Worm (Caenorhabditis elegans) whole organism, young adult: ENCODE results near the gene zyg-9.

Source experiments
- D2030.7 ChIP-seq: fragments of 200-800 bp; sonication (Bioruptor generic); IDR thresholded peaks from 2 replicates; pipeline ENCODE4 v1.3.6; 2022; ENCODE audit warnings: missing genetic modification reagents, missing genetic modification characterization, missing compliant biosample characterization
- F33H1.4 ChIP-seq: fragments of 200-800 bp; sonication (Bioruptor generic); IDR thresholded peaks from 2 replicates; pipeline ENCODE4 v1.3.6; 2022; ENCODE audit warnings: missing genetic modification reagents, missing genetic modification characterization, missing compliant biosample characterization
- F49E8.2 ChIP-seq: sonication (generic microtip); optimal IDR thresholded peaks from 3 replicates; lab custom pipeline; 2017; ENCODE audit warnings: missing genetic modification characterization, mild to moderate bottlenecking, missing compliant biosample characterization, antibody characterized with exemption, moderate library complexity; ENCODE audit not compliant: insufficient read depth
- F52B5.7 ChIP-seq: sonication (generic microtip); optimal IDR thresholded peaks from 2 replicates; lab custom pipeline; 2016; ENCODE audit warnings: mild to moderate bottlenecking, missing genetic modification characterization, missing compliant biosample characterization
- K12H6.12 ChIP-seq: fragments of 200-800 bp; sonication (Bioruptor generic); optimal IDR thresholded peaks from 2 replicates; lab custom pipeline; 2018; ENCODE audit warnings: mild to moderate bottlenecking, missing genetic modification characterization, missing compliant biosample characterization
- Y53F4B.3 ChIP-seq: fragments of 200-800 bp; sonication (Bioruptor generic); IDR thresholded peaks from 2 replicates; pipeline ENCODE4 v1.3.6; 2022; ENCODE audit warnings: missing genetic modification reagents, missing genetic modification characterization, missing compliant biosample characterization
- Y53G8AR.9 ChIP-seq: fragments of 200-800 bp; sonication (Bioruptor generic); conservative IDR thresholded peaks from 2 replicates; pipeline ENCODE4 v1.3.6; 2022; ENCODE audit warnings: missing genetic modification reagents, missing genetic modification characterization, missing compliant biosample characterization
- Y95B8A.8 ChIP-seq: fragments of 200-800 bp; sonication (Bioruptor generic); IDR thresholded peaks from 2 replicates; pipeline ENCODE4 v1.3.6; 2022; ENCODE audit warnings: missing genetic modification reagents, missing genetic modification characterization, missing compliant biosample characterization
- ama-1 ChIP-seq, 3 experiments: fragments of 150-350 bp in 1 of 3; sonication (generic microtip) in 2 of 3; optimal IDR thresholded peaks; 2 replicates each; lab custom pipeline; 2014 to 2018; ENCODE audit warnings: missing biosample characterization in 2 of 3, missing genetic modification characterization in 2 of 3, missing genetic modification reagents in 2 of 3
- ccch-3 ChIP-seq: fragments of 200-800 bp; sonication (Bioruptor generic); optimal IDR thresholded peaks from 2 replicates; lab custom pipeline; 2018; ENCODE audit warnings: mild to moderate bottlenecking, missing genetic modification characterization, missing compliant biosample characterization
- ceh-100 ChIP-seq: fragments of 200-800 bp; sonication (Bioruptor generic); IDR thresholded peaks from 2 replicates; pipeline ENCODE4 v1.3.6; 2022; ENCODE audit warnings: missing genetic modification reagents, missing genetic modification characterization, missing compliant biosample characterization
- ceh-40 ChIP-seq: fragments of 200-800 bp; sonication (Bioruptor generic); IDR thresholded peaks from 2 replicates; pipeline ENCODE4 v1.3.6; 2022; ENCODE audit warnings: missing genetic modification characterization, missing compliant biosample characterization
- ceh-58 ChIP-seq: fragments of 200-800 bp; sonication (Bioruptor generic); IDR thresholded peaks from 2 replicates; pipeline ENCODE4 v1.3.6; 2022; ENCODE audit warnings: missing genetic modification characterization, missing compliant biosample characterization
- ceh-79 ChIP-seq: sonication (generic microtip); optimal IDR thresholded peaks from 2 replicates; lab custom pipeline; 2017; ENCODE audit warnings: mild to moderate bottlenecking, missing genetic modification characterization, missing compliant biosample characterization
- ceh-91 ChIP-seq: fragments of 200-800 bp; sonication (Bioruptor generic); IDR thresholded peaks from 2 replicates; pipeline ENCODE4 v1.3.6; 2022; ENCODE audit warnings: missing genetic modification reagents, missing genetic modification characterization, missing compliant biosample characterization
- dox-1 ChIP-seq: fragments of 200-800 bp; sonication (Bioruptor generic); IDR thresholded peaks from 2 replicates; pipeline ENCODE4 v1.3.6; 2022; ENCODE audit warnings: missing genetic modification reagents, missing genetic modification characterization, missing compliant biosample characterization
- dpff-1 ChIP-seq: sonication (generic microtip); optimal IDR thresholded peaks from 2 replicates; lab custom pipeline; 2017; ENCODE audit warnings: mild to moderate bottlenecking, missing genetic modification characterization, missing compliant biosample characterization
- dpl-1 ChIP-seq: fragments of 150-350 bp; optimal IDR thresholded peaks from 2 replicates; lab custom pipeline; 2014; ENCODE audit warnings: missing biosample characterization, missing genetic modification reagents, missing genetic modification characterization
- efl-1 ChIP-seq: fragments of 150-350 bp; optimal IDR thresholded peaks from 2 replicates; lab custom pipeline; 2014; ENCODE audit warnings: missing biosample characterization, missing genetic modification reagents, missing genetic modification characterization
- egl-18 ChIP-seq: fragments of 200-800 bp; sonication (Bioruptor generic); IDR thresholded peaks from 2 replicates; pipeline ENCODE4 v1.3.6; 2022; ENCODE audit warnings: missing genetic modification reagents, missing genetic modification characterization, missing compliant biosample characterization
- egl-44 ChIP-seq: fragments of 200-800 bp; sonication (Bioruptor generic); IDR thresholded peaks from 2 replicates; pipeline ENCODE4 v1.3.6; 2022; ENCODE audit warnings: missing genetic modification reagents, missing genetic modification characterization, missing compliant biosample characterization
- fkh-3 ChIP-seq: sonication (generic microtip); optimal IDR thresholded peaks from 2 replicates; lab custom pipeline; 2016; ENCODE audit warnings: mild to moderate bottlenecking, missing genetic modification characterization, missing compliant biosample characterization
- hsf-1 ChIP-seq: fragments of 200-800 bp; sonication (Bioruptor generic); IDR thresholded peaks from 2 replicates; pipeline ENCODE4 v1.3.6; 2022; ENCODE audit warnings: missing genetic modification reagents, missing genetic modification characterization, missing compliant biosample characterization
- lag-1 ChIP-seq: fragments of 200-800 bp; sonication (Bioruptor generic); IDR thresholded peaks from 2 replicates; pipeline ENCODE4 v1.3.6; 2022; ENCODE audit warnings: missing genetic modification reagents, missing genetic modification characterization, missing compliant biosample characterization
- let-526 ChIP-seq: fragments of 200-800 bp; sonication (Bioruptor generic); IDR thresholded peaks from 2 replicates; pipeline ENCODE4 v1.3.6; 2022; ENCODE audit warnings: missing genetic modification reagents, missing genetic modification characterization, missing compliant biosample characterization
- let-607 ChIP-seq, 2 experiments: fragments of 200-800 bp in 1 of 2; sonication (Bioruptor generic) in 1 of 2; sonication (generic microtip) in 1 of 2; optimal IDR thresholded peaks; 2 replicates each; lab custom pipeline; 2016 to 2018; ENCODE audit warnings: mild to moderate bottlenecking in 2 of 2, missing compliant biosample characterization in 2 of 2, missing genetic modification characterization in 2 of 2, moderate library complexity in 2 of 2, missing genotype in 1 of 2
- lin-26 ChIP-seq: fragments of 200-800 bp; sonication (Bioruptor generic); IDR thresholded peaks from 2 replicates; pipeline ENCODE4 v1.3.6; 2022; ENCODE audit warnings: missing genetic modification reagents, missing genetic modification characterization, missing compliant biosample characterization
- lin-54 ChIP-seq: fragments of 200-800 bp; sonication (Bioruptor generic); optimal IDR thresholded peaks from 2 replicates; lab custom pipeline; 2018; ENCODE audit warnings: mild to moderate bottlenecking, missing genetic modification characterization, missing compliant biosample characterization
- lsl-1 ChIP-seq: fragments of 200-800 bp; sonication (Bioruptor generic); optimal IDR thresholded peaks from 2 replicates; lab custom pipeline; 2018; ENCODE audit warnings: mild to moderate bottlenecking, missing genetic modification characterization, moderate library complexity, missing compliant biosample characterization
- madf-6 ChIP-seq: fragments of 200-800 bp; sonication (Bioruptor generic); IDR thresholded peaks from 2 replicates; pipeline ENCODE4 v1.3.6; 2022; ENCODE audit warnings: missing genetic modification reagents, missing genetic modification characterization, missing compliant biosample characterization
- madf-8 ChIP-seq: fragments of 200-800 bp; sonication (Bioruptor generic); conservative IDR thresholded peaks from 2 replicates; pipeline ENCODE4 v1.3.6; 2022; ENCODE audit warnings: missing genetic modification reagents, missing genetic modification characterization, missing compliant biosample characterization
- nfya-1 ChIP-seq: sonication (generic microtip); optimal IDR thresholded peaks from 2 replicates; lab custom pipeline; 2017; ENCODE audit warnings: antibody characterized with exemption, missing compliant biosample characterization, missing genetic modification characterization, borderline replicate concordance; ENCODE audit not compliant: insufficient read depth
- nfyb-1 ChIP-seq: fragments of 200-800 bp; sonication (Bioruptor generic); IDR thresholded peaks from 2 replicates; pipeline ENCODE4 v1.3.6; 2022; ENCODE audit warnings: missing genetic modification reagents, missing genetic modification characterization, missing compliant biosample characterization
- nhr-90 ChIP-seq: sonication (generic microtip); optimal IDR thresholded peaks from 2 replicates; lab custom pipeline; 2016; ENCODE audit warnings: missing genotype, mild to moderate bottlenecking, missing genetic modification characterization, missing compliant biosample characterization
- rcor-1 ChIP-seq: fragments of 200-800 bp; sonication (Bioruptor generic); IDR thresholded peaks from 2 replicates; pipeline ENCODE4 v1.3.6; 2022; ENCODE audit warnings: missing genetic modification reagents, missing genetic modification characterization, missing compliant biosample characterization
- sea-2 ChIP-seq: fragments of 200-800 bp; sonication (Bioruptor generic); IDR thresholded peaks from 2 replicates; pipeline ENCODE4 v1.3.6; 2022; ENCODE audit warnings: missing genetic modification characterization, missing compliant biosample characterization
- snpc-3.4 ChIP-seq: sonication (generic microtip); optimal IDR thresholded peaks from 2 replicates; lab custom pipeline; 2017; ENCODE audit warnings: missing genetic modification characterization, mild to moderate bottlenecking, missing compliant biosample characterization, antibody characterized with exemption, moderate library complexity, missing genotype, missing genetic modification reagents
- snpc-4 ChIP-seq, 5 experiments: fragments of 150-350 bp in 1 of 5; sonication (generic microtip) in 4 of 5; optimal IDR thresholded peaks; 2 replicates each; lab custom pipeline; 2014 to 2018; ENCODE audit warnings: missing genetic modification characterization in 5 of 5, missing biosample characterization in 3 of 5, antibody characterized with exemption in 2 of 5, mild to moderate bottlenecking in 2 of 5, missing compliant biosample characterization in 2 of 5, missing genotype in 2 of 5, moderate library complexity in 2 of 5, missing genetic modification reagents in 1 of 5
- tlf-1 ChIP-seq: fragments of 200-800 bp; sonication (Bioruptor generic); optimal IDR thresholded peaks from 2 replicates; lab custom pipeline; 2018; ENCODE audit warnings: mild to moderate bottlenecking, missing genetic modification characterization, missing compliant biosample characterization
- xnd-1 ChIP-seq: sonication (generic microtip); optimal IDR thresholded peaks from 2 replicates; lab custom pipeline; 2016; ENCODE audit warnings: missing genotype, missing genetic modification reagents, missing genetic modification characterization, missing compliant biosample characterization

zyg-9 gene

ce11 chrII:8451425-8451824 is 6.2 kb upstream of the zyg-9 start:
- no peak for TF ChIP-seq snpc-3.4 (tag; lab: Kevin White, UChicago)
- no peak for TF ChIP-seq ceh-91 (GFP tag; lab: Robert Waterston, UW)
- no peak for TF ChIP-seq K12H6.12 (tag; lab: Kevin White, UChicago)
- TF ChIP-seq snpc-4 (GFP tag; optimal IDR thresholded peaks at IDR 0.05; lab: Kevin White, UChicago), result no peak
- TF ChIP-seq snpc-4 (tag; optimal IDR thresholded peaks at IDR 0.05; lab: Kevin White, UChicago), result no peak
- no peak for TF ChIP-seq egl-18
- TF ChIP-seq lin-26 (GFP tag; lab: Robert Waterston, UW), result no peak
- TF ChIP-seq nfya-1 (tag; lab: Kevin White, UChicago), result no peak
- TF ChIP-seq ceh-40 (GFP tag; lab: Robert Waterston, UW), result no peak
- no peak for TF ChIP-seq Y53F4B.3
- no peak for TF ChIP-seq let-526
- TF ChIP-seq nhr-90, result no peak
- no peak for TF ChIP-seq ceh-100 (GFP tag; lab: Robert Waterston, UW)
- TF ChIP-seq efl-1 (GFP tag; lab: Kevin White, UChicago), result no peak
- TF ChIP-seq Y53G8AR.9, result no peak
- TF ChIP-seq, all 124 proteins: peak for 0

- TF ChIP-seq ccch-3 (no peak), fkh-3 (no peak), ceh-58 (GFP tag; lab: Robert Waterston, UW) (no peak), Y95B8A.8 (GFP tag; lab: Robert Waterston, UW) (no peak), rcor-1 (GFP tag; lab: Robert Waterston, UW) (no peak), sea-2 (GFP tag; lab: Robert Waterston, UW) (no peak), lag-1 (GFP tag; lab: Robert Waterston, UW) (no peak), ama-1 (optimal IDR thresholded peaks at IDR 0.05; lab: Kevin White, UChicago) (no peak), ama-1 (GFP tag; optimal IDR thresholded peaks at IDR 0.05; lab: Kevin White, UChicago) (no peak), egl-44 (no peak), nhr-90 (no peak)
Measured at ce11 chrII:8454513-8454912, 3.1 kb upstream of the zyg-9 start, which contains the start of gene F22B5.5. F22B5.5 (minus strand) TSS chrII:8454613.

- TF ChIP-seq nfyb-1 (GFP tag; lab: Robert Waterston, UW) (no peak), snpc-3.4 (tag; lab: Kevin White, UChicago) (no peak), nfya-1 (tag; lab: Kevin White, UChicago) (no peak), F52B5.7 (tag; lab: Kevin White, UChicago) (no peak), let-607 (tag; optimal IDR thresholded peaks at IDR 0.05; lab: Kevin White, UChicago) (no peak)
Measured at ce11 chrII:8456094-8456493, 1.5 kb upstream of the zyg-9 start, which contains the start of gene F22B5.6. F22B5.6 (minus strand) TSS chrII:8456194.

- TF ChIP-seq dpff-1 (no peak), ceh-79 (tag; lab: Kevin White, UChicago) (no peak), snpc-3.4 (tag; lab: Kevin White, UChicago) (peak; percentile 74), Y95B8A.8 (GFP tag; lab: Robert Waterston, UW) (no peak), lsl-1 (GFP tag; lab: Kevin White, UChicago) (peak; percentile 81), fkh-3 (no peak), madf-8 (peak; percentile 85), D2030.7 (peak; percentile 24; the same call in 1 of the 2 replicates), efl-1 (GFP tag; lab: Kevin White, UChicago) (peak; percentile 89), Y53F4B.3 (no peak), tlf-1 (GFP tag; lab: Kevin White, UChicago) (peak; percentile 48), ceh-91 (GFP tag; lab: Robert Waterston, UW) (peak; percentile 81), hsf-1 (GFP tag; lab: Robert Waterston, UW) (peak; percentile 74), dox-1 (GFP tag; lab: Robert Waterston, UW) (0 out of 2 replicates have a peak, but pooled peaks have one; percentile 18), xnd-1 (peak; percentile 81), F49E8.2 (tag; lab: Kevin White, UChicago) (peak; percentile 60), lin-54 (GFP tag; lab: Kevin White, UChicago) (peak; percentile 22), dpl-1 (GFP tag; lab: Kevin White, UChicago) (peak; percentile 76), madf-6 (peak; percentile 94), F33H1.4 (GFP tag; lab: Robert Waterston, UW) (peak; percentile 84)
Measured at ce11 chrII:8456681-8457389, 783 bp upstream of the zyg-9 start.
